Fruit fly (Drosophila melanogaster) Kc167 (cell line): ENCODE measurements around the gene CG17239.

Source experiments
- Myc ChIP-seq: fragments of >200 bp; optimal IDR thresholded peaks from 2 replicates; lab custom pipeline; 2017; ENCODE audit warnings: missing external identifiers
- h ChIP-seq: fragments of >200 bp; optimal IDR thresholded peaks from 3 replicates; lab custom pipeline; 2018; ENCODE audit warnings: missing external identifiers
- insv ChIP-seq: fragments of >200 bp; optimal IDR thresholded peaks from 3 replicates; lab custom pipeline; 2018; ENCODE audit warnings: missing external identifiers

- TF ChIP-seq Myc (lab: Kevin White, UChicago) (no peak), h (no peak), insv (lab: Kevin White, UChicago) (no peak)
Observed at dm6 chr2L:2249578-2249977, 2.6 kb downstream of the CG17239 start.
